Fruit fly (Drosophila melanogaster): ENCODE data around the gene Akt.

Akt gene

dm6 chr3R:16069266-16069665, 29.8 kb upstream of the Akt start (continued):
- TF ChIP-seq Optix (GFP tag; IDR thresholded peaks at IDR 0.05) (no peak), CG12155 (GFP tag; optimal IDR thresholded peaks at IDR 0.05) (no peak), dan (GFP tag; IDR thresholded peaks at IDR 0.05) (no peak), lov (optimal IDR thresholded peaks at IDR 0.05) (no peak), lov (GFP tag; IDR thresholded peaks at IDR 0.05) (no peak), CG7987 (GFP tag; optimal IDR thresholded peaks at IDR 0.05) (no peak), CG7357 (GFP tag; IDR thresholded peaks at IDR 0.05) (0 out of 3 replicates have a peak, but pooled peaks have one; percentile 23), Rx (GFP tag; IDR thresholded peaks at IDR 0.05) (no peak), MESR4 (GFP tag; optimal IDR thresholded peaks at IDR 0.05) (no peak), gcm (GFP tag; optimal IDR thresholded peaks at IDR 0.05) (no peak), CG10565 (GFP tag; optimal IDR thresholded peaks at IDR 0.05) (no peak), Blimp-1 (GFP tag; optimal IDR thresholded peaks at IDR 0.05) (no peak), Sin3A (optimal IDR thresholded peaks at IDR 0.05) (no peak), pum (GFP tag; optimal IDR thresholded peaks at IDR 0.05) (no peak), Atf6 (GFP tag; IDR thresholded peaks at IDR 0.05) (no peak), kah (GFP tag; optimal IDR thresholded peaks at IDR 0.05) (no peak), CG32767 (GFP tag; IDR thresholded peaks at IDR 0.05) (no peak), Dbx (GFP tag; IDR thresholded peaks at IDR 0.05) (no peak), chm (GFP tag; IDR thresholded peaks at IDR 0.05) (peak; percentile 41; the same call in 1 of the 2 replicates), sug (tag; optimal IDR thresholded peaks at IDR 0.05) (no peak), kni (GFP tag; optimal IDR thresholded peaks at IDR 0.05) (peak; percentile 94), gro (GFP tag; optimal IDR thresholded peaks at IDR 0.05) (no peak), ranshi (GFP tag; IDR thresholded peaks at IDR 0.05) (no peak; the same call in 1 of the 2 replicates), CG6683 (GFP tag; optimal IDR thresholded peaks at IDR 0.05) (no peak), CG10147 (GFP tag; optimal IDR thresholded peaks at IDR 0.05) (no peak), CTCF (GFP tag; optimal IDR thresholded peaks at IDR 0.05) (no peak), Nf-YB (GFP tag; optimal IDR thresholded peaks at IDR 0.05) (peak; percentile 25), grau (tag; optimal IDR thresholded peaks at IDR 0.05) (no peak), HLH4C (GFP tag; IDR thresholded peaks at IDR 0.05; ENCODE audit: partially characterized antibody) (no peak), ap (GFP tag; IDR thresholded peaks at IDR 0.05) (no peak), hkb (optimal IDR thresholded peaks at IDR 0.05) (no peak), hkb (GFP tag; IDR thresholded peaks at IDR 0.05) (peak; percentile 49; the same call in 1 of the 2 replicates), CG17612 (GFP tag; IDR thresholded peaks at IDR 0.05) (no peak), pan (optimal IDR thresholded peaks at IDR 0.05) (no peak), pan (GFP tag; optimal IDR thresholded peaks at IDR 0.05 in 1 of 2, IDR thresholded peaks at IDR 0.05 in 1 of 2) (peak in 1 of 2 experiments; percentile 51), Awh (GFP tag; IDR thresholded peaks at IDR 0.05) (peak; percentile 38; the same call in 1 of the 2 replicates), ssp (GFP tag; IDR thresholded peaks at IDR 0.05) (no peak), tup (GFP tag; optimal IDR thresholded peaks at IDR 0.05) (no peak), CG1233 (GFP tag; optimal IDR thresholded peaks at IDR 0.05) (peak; percentile 59), Drgx (GFP tag; IDR thresholded peaks at IDR 0.05) (no peak), CG9437 (GFP tag; optimal IDR thresholded peaks at IDR 0.05) (no peak), Asciz (GFP tag; optimal IDR thresholded peaks at IDR 0.05) (peak; percentile 76), jumu (GFP tag; optimal IDR thresholded peaks at IDR 0.05) (no peak), CG17385 (GFP tag; optimal IDR thresholded peaks at IDR 0.05) (peak; percentile 41), eve (GFP tag; optimal IDR thresholded peaks at IDR 0.05) (no peak), phol (tag; optimal IDR thresholded peaks at IDR 0.05) (no peak), ind (GFP tag; optimal IDR thresholded peaks at IDR 0.05) (no peak), CG4360 (GFP tag; IDR thresholded peaks at IDR 0.05) (peak; percentile 87), Xrp1 (GFP tag; IDR thresholded peaks at IDR 0.05) (peak; percentile 75), pros (GFP tag; optimal IDR thresholded peaks at IDR 0.05) (peak; percentile 37), cad (GFP tag; optimal IDR thresholded peaks at IDR 0.05) (no peak), B-H2 (GFP tag; optimal IDR thresholded peaks at IDR 0.05) (no peak), Deaf1 (tag; optimal IDR thresholded peaks at IDR 0.05) (no peak), CG13296 (GFP tag; optimal IDR thresholded peaks at IDR 0.05) (no peak)
